Worm (Caenorhabditis elegans): Measurements from ENCODE around the gene T05G5.1.

T05G5.1 gene

DNA sequence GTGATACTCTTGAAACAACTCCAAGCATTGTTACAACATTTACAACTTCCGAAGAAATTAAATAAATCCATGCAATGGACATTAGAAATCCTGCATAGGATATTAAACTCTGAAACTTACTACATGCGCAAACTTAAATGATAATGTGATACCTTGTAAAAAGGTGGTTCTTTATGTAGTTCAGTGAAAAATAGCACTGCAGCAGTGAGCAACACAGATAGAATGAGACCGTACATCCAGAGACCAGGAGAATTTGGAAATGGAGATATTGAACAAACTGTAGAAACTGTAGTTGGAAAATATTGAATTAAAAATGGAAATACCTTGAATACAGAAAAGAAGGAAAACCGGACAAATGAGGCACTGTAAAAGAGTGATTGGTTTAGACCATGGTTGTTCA is 32.0 kb downstream of the T05G5.1 start:
- TF ChIP-seq F49E8.2 (tag; optimal IDR thresholded peaks at IDR 0.05; ENCODE audit: insufficient read depth): no peak
- TF ChIP-seq K11D2.4 (GFP tag; IDR thresholded peaks at IDR 0.05): no peak
- TF ChIP-seq lin-35 (GFP tag; optimal IDR thresholded peaks at IDR 0.05): no peak
- TF ChIP-seq zfh-2 (GFP tag; conservative IDR thresholded peaks at IDR 0.05): no peak
- no peak for TF ChIP-seq repo-1 (tag; optimal IDR thresholded peaks at IDR 0.05)
- TF ChIP-seq Y79H2A.3 (GFP tag; conservative IDR thresholded peaks at IDR 0.05): no peak
- no peak for TF ChIP-seq cebp-2 (GFP tag; IDR thresholded peaks at IDR 0.05)
- no peak for TF ChIP-seq F39B2.1 (GFP tag; IDR thresholded peaks at IDR 0.05)
- no peak for TF ChIP-seq let-526 (GFP tag; IDR thresholded peaks at IDR 0.05)
- no peak for TF ChIP-seq madf-10 (tag; optimal IDR thresholded peaks at IDR 0.05)
- TF ChIP-seq K12H6.12 (tag; optimal IDR thresholded peaks at IDR 0.05): no peak
- TF ChIP-seq F23B12.7 (tag; optimal IDR thresholded peaks at IDR 0.05; ENCODE audit: insufficient read depth): no peak
- no peak for TF ChIP-seq Y67H2A.10 (GFP tag; conservative IDR thresholded peaks at IDR 0.05)

DNA sequence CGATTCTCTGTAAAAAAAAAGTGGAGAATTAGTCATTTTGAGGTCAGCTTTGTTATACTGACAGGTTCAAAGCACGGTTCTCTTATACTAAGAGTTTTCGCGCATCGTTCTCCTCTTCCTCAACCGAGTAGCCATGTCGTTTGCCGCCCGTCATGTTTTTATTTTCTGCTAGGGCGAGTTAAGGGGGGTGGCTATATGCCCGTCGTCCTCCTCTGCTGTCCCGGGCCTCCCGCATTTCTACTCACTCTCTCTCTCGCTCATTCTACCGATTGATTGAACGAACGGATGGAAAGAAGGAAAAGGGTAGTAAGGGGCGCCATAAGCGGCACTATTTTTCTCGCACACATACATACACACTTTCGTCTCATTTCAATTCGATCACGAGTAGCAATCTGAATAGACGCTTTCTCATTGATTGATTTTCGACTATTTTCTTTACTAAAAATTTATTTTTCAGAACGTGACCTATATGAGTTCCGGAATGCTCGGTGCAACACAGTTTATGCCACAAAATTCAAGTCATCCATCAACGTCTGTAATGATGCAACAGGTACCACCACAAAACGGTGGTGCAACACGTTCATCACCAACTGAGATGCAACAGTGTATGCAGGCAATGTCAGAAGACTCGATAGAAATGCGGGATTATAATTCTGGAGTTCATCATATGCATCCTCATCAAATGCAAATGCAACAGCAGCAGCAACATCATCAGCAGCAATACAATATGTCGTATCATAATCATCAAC is 37.8 kb downstream of the T05G5.1 start:
- TF ChIP-seq rpc-1 (optimal IDR thresholded peaks at IDR 0.05): no peak
- TF ChIP-seq rpc-1 (tag; optimal IDR thresholded peaks at IDR 0.05): no peak
- TF ChIP-seq lin-35 (GFP tag; optimal IDR thresholded peaks at IDR 0.05): peak in 1 of 3 experiments; percentile 25

- TF ChIP-seq atf-7 (tag; optimal IDR thresholded peaks at IDR 0.05): peak; percentile 40
- TF ChIP-seq ets-4 (GFP tag; optimal IDR thresholded peaks at IDR 0.05): no peak
Measured at ce11 chrIII:9704606-9704938, 38.6 kb downstream of the T05G5.1 start.

ce11 chrIII:9703747-9704605 is 39.2 kb downstream of the T05G5.1 start:
- 0 out of 2 replicates have a peak, but pooled peaks have one; percentile 57 for TF ChIP-seq lin-26 (GFP tag; IDR thresholded peaks at IDR 0.05)
- TF ChIP-seq F57C9.4 (tag; optimal IDR thresholded peaks at IDR 0.05): no peak
- TF ChIP-seq attf-3 (GFP tag; conservative IDR thresholded peaks at IDR 0.05): no peak
- TF ChIP-seq mcd-1 (GFP tag; IDR thresholded peaks at IDR 0.05): no peak
- TF ChIP-seq fkh-3 (tag; optimal IDR thresholded peaks at IDR 0.05): no peak
- TF ChIP-seq dpl-1 (GFP tag; optimal IDR thresholded peaks at IDR 0.05): no peak
- peak; percentile 38 for TF ChIP-seq somi-1 (GFP tag; optimal IDR thresholded peaks at IDR 0.05)
- no peak for TF ChIP-seq nhr-179 (tag; optimal IDR thresholded peaks at IDR 0.05)
- peak; percentile 51 for TF ChIP-seq K12H6.12 (tag; optimal IDR thresholded peaks at IDR 0.05)
- TF ChIP-seq T26A5.8 (tag; optimal IDR thresholded peaks at IDR 0.05): no peak
- no peak for TF ChIP-seq him-1 (tag; optimal IDR thresholded peaks at IDR 0.05)
- no peak for TF ChIP-seq cebp-1 (GFP tag; IDR thresholded peaks at IDR 0.05)
- TF ChIP-seq cebp-1 (tag; optimal IDR thresholded peaks at IDR 0.05): peak; percentile 36
- no peak for TF ChIP-seq aptf-3 (GFP tag; IDR thresholded peaks at IDR 0.05)
- TF ChIP-seq unc-130 (GFP tag; optimal IDR thresholded peaks at IDR 0.05): no peak
- no peak for TF ChIP-seq B0261.1 (tag; optimal IDR thresholded peaks at IDR 0.05)
- TF ChIP-seq ztf-26 (tag; optimal IDR thresholded peaks at IDR 0.05): no peak
- no peak for TF ChIP-seq F22D6.2 (tag; optimal IDR thresholded peaks at IDR 0.05)
- TF ChIP-seq ztf-22 (GFP tag; optimal IDR thresholded peaks at IDR 0.05): no peak
- no peak for TF ChIP-seq mel-28 (tag; optimal IDR thresholded peaks at IDR 0.05; ENCODE audit: borderline replicate concordance)
- no peak for TF ChIP-seq nfya-2 (GFP tag; IDR thresholded peaks at IDR 0.05)
- TF ChIP-seq tbp1 (GFP tag; optimal IDR thresholded peaks at IDR 0.05): no peak
- no peak for TF ChIP-seq madf-8 (GFP tag; conservative IDR thresholded peaks at IDR 0.05)
- TF ChIP-seq hlh-26 (GFP tag; conservative IDR thresholded peaks at IDR 0.05): no peak
- no peak for TF ChIP-seq nhr-90 (tag; optimal IDR thresholded peaks at IDR 0.05)
- no peak; the same call in 1 of the 2 replicates for TF ChIP-seq K11D2.4 (GFP tag; IDR thresholded peaks at IDR 0.05)
- no peak for TF ChIP-seq Y56A3A.18 (GFP tag; IDR thresholded peaks at IDR 0.05)
- no peak for TF ChIP-seq sea-2 (GFP tag; IDR thresholded peaks at IDR 0.05)

Data from whole organism, young adult.